Worm (Caenorhabditis elegans): ENCODE data around the gene Y24D9B.1.

DNA sequence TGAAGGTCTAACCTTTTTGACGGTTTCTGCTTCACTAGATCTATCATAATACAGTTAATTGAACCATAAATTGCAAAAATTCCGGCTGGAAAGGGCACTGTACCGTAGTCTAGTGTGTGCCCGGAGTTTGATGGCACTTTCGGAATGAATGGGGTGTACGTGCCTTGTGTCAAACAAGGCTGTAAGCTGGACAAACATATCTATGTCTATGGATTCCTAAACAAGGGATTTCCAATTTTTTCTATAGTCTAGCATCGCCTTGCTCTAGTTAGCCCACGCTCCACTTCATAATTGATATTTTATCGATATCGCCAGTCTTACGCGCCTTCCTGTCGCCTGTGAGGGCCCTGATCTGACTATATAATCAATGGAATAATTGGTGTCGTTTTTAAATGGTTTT lies 29.4 kb downstream of the Y24D9B.1 start, which contains the start of gene oac-52:
- TF ChIP-seq nhr-25 (tag; optimal IDR thresholded peaks at IDR 0.05; ENCODE audit: borderline replicate concordance, insufficient read depth) (no peak), set-16 (GFP tag; IDR thresholded peaks at IDR 0.05) (no peak)

Data from whole organism, L4 larva.